Worm (Caenorhabditis elegans) whole organism, L3 larva: ENCODE data around the gene cnc-11.

Experiments used
- mdl-1 ChIP-seq: fragments of 150-350 bp; optimal IDR thresholded peaks from 2 replicates; lab custom pipeline; 2014; ENCODE audit warnings: missing biosample characterization, missing genetic modification characterization
- nhr-76 ChIP-seq: fragments of 150-350 bp; sonication (generic microtip); optimal IDR thresholded peaks from 5 replicates; lab custom pipeline; 2014; ENCODE audit warnings: missing biosample characterization, missing genetic modification characterization

ce11 chrV:1431702-1432187 is 10.4 kb upstream of the cnc-11 start, which contains the start of gene ges-1:
- TF ChIP-seq nhr-76 (no peak), mdl-1 (tag; lab: Kevin White, UChicago) (no peak)
